Worm (Caenorhabditis elegans): ENCODE data around the gene T11B7.1.

The T11B7.1 gene

ce11 chrIV:8873847-8874246, 33.3 kb downstream of the T11B7.1 start, which contains the start of gene hdl-2:
Gene hdl-2 (plus strand): TSS chrIV:8874147.
- TF ChIP-seq nhr-47 (tag; optimal IDR thresholded peaks at IDR 0.05): no peak
- TF ChIP-seq lin-39 (tag; optimal IDR thresholded peaks at IDR 0.05): no peak
- no peak for TF ChIP-seq ceh-90 (tag; optimal IDR thresholded peaks at IDR 0.05)

- no peak for TF ChIP-seq efl-3 (GFP tag; optimal IDR thresholded peaks at IDR 0.05)
- no peak for TF ChIP-seq skn-1 (tag; optimal IDR thresholded peaks at IDR 0.05)
- no peak for TF ChIP-seq ceh-8 (GFP tag; optimal IDR thresholded peaks at IDR 0.05)
- TF ChIP-seq tlp-1 (tag; optimal IDR thresholded peaks at IDR 0.05): no peak
- no peak for TF ChIP-seq nhr-12 (tag; optimal IDR thresholded peaks at IDR 0.05)
- no peak for TF ChIP-seq egl-13 (tag; optimal IDR thresholded peaks at IDR 0.05)
- no peak for TF ChIP-seq sup-37 (GFP tag; optimal IDR thresholded peaks at IDR 0.05)
- no peak for TF ChIP-seq fkh-10 (GFP tag; optimal IDR thresholded peaks at IDR 0.05)
- TF ChIP-seq C34B4.2 (tag; optimal IDR thresholded peaks at IDR 0.05): no peak
- TF ChIP-seq rnt-1 (tag; optimal IDR thresholded peaks at IDR 0.05): no peak
- TF ChIP-seq pax-3 (tag; optimal IDR thresholded peaks at IDR 0.05): no peak
- no peak for TF ChIP-seq lir-3 (tag; optimal IDR thresholded peaks at IDR 0.05; ENCODE audit: poor library complexity)
- no peak for TF ChIP-seq swsn-7 (tag; optimal IDR thresholded peaks at IDR 0.05)
Observed at ce11 chrIV:8879810-8880209, 39.3 kb downstream of the T11B7.1 start, which contains the start of gene npax-4. Gene npax-4 (minus strand): TSS chrIV:8879910.

- TF ChIP-seq efl-1 (optimal IDR thresholded peaks at IDR 0.05) (no peak), efl-1 (GFP tag; optimal IDR thresholded peaks at IDR 0.05 in 1 of 2) (no peak), nhr-11 (tag; optimal IDR thresholded peaks at IDR 0.05) (no peak), lsy-2 (tag; optimal IDR thresholded peaks at IDR 0.05) (no peak), unc-130 (tag; optimal IDR thresholded peaks at IDR 0.05) (no peak), ama-1 (optimal IDR thresholded peaks at IDR 0.05) (no peak), unc-98 (GFP tag; IDR thresholded peaks at IDR 0.05) (no peak), nhr-76 (tag; optimal IDR thresholded peaks at IDR 0.05) (no peak), unc-62 (GFP tag; optimal IDR thresholded peaks at IDR 0.05) (no peak), unc-86 (tag; optimal IDR thresholded peaks at IDR 0.05) (no peak), dsc-1 (tag; optimal IDR thresholded peaks at IDR 0.05) (no peak), lir-3 (tag; optimal IDR thresholded peaks at IDR 0.05; ENCODE audit: poor library complexity) (no peak)
Observed at ce11 chrIV:8881181-8881580, 40.7 kb downstream of the T11B7.1 start, which contains the start of gene C09G9.8. Gene C09G9.8 (plus strand): TSS chrIV:8881481.

- TF ChIP-seq egl-27 (tag; optimal IDR thresholded peaks at IDR 0.05) (no peak), nhr-90 (tag; optimal IDR thresholded peaks at IDR 0.05; ENCODE audit: poor library complexity) (no peak), elt-2 (tag; optimal IDR thresholded peaks at IDR 0.05) (no peak), pax-3 (tag; optimal IDR thresholded peaks at IDR 0.05) (no peak), lin-14 (GFP tag; optimal IDR thresholded peaks at IDR 0.05) (no peak), efl-1 (optimal IDR thresholded peaks at IDR 0.05) (no peak), efl-1 (GFP tag; optimal IDR thresholded peaks at IDR 0.05 in 1 of 2) (no peak), fos-1 (tag; optimal IDR thresholded peaks at IDR 0.05) (no peak), nhr-237 (tag; optimal IDR thresholded peaks at IDR 0.05) (no peak), ztf-11 (tag; optimal IDR thresholded peaks at IDR 0.05) (no peak), xbp-1 (tag; optimal IDR thresholded peaks at IDR 0.05) (no peak), efl-3 (GFP tag; optimal IDR thresholded peaks at IDR 0.05) (no peak), ceh-88 (GFP tag; IDR thresholded peaks at IDR 0.05) (no peak), dsc-1 (tag; optimal IDR thresholded peaks at IDR 0.05) (no peak), unc-62 (GFP tag; optimal IDR thresholded peaks at IDR 0.05) (no peak), C04F5.9 (tag; optimal IDR thresholded peaks at IDR 0.05) (no peak), ets-5 (GFP tag; IDR thresholded peaks at IDR 0.05) (no peak), blmp-1 (tag; optimal IDR thresholded peaks at IDR 0.05) (no peak), lir-3 (tag; optimal IDR thresholded peaks at IDR 0.05; ENCODE audit: poor library complexity) (no peak), nhr-47 (tag; optimal IDR thresholded peaks at IDR 0.05) (no peak), hlh-4 (tag; optimal IDR thresholded peaks at IDR 0.05) (no peak)
Observed at ce11 chrIV:8886228-8886627, 45.7 kb downstream of the T11B7.1 start, which contains the start of gene C09G9.5. Gene C09G9.5 (plus strand): TSS chrIV:8886528.
